Worm (Caenorhabditis elegans): ENCODE data around the gene nhr-76.

nhr-76 gene

DNA sequence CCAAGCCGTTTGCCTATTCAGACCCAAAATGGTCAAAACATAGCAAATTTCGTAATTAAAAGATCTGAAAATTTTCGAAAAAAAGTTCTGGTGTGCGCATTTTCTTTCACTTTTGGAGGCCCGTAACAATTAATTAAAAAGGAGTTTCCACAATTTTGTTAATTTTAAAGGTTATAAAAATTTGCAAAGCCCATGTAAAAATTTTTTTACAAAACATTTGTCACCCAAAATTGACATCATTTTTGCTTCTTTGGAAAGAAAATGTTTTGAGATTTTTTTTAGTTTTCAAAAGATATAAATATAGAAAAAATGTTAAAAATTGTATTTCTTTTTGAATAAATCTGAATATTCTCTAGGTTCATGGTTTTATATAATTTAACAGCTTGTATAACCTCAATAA lies 39.7 kb downstream of the nhr-76 start, which contains the start of gene K11H12.6:
Gene K11H12.6, plus strand, starts transcription at position 301 of the 400 bp plus-strand sequence.
- TF ChIP-seq Y53G8AR.9 (GFP tag; conservative IDR thresholded peaks at IDR 0.05): no peak
- TF ChIP-seq mel-28 (tag; optimal IDR thresholded peaks at IDR 0.05; ENCODE audit: borderline replicate concordance): no peak
- TF ChIP-seq fkh-3 (tag; optimal IDR thresholded peaks at IDR 0.05): no peak
- no peak for TF ChIP-seq egl-18 (GFP tag; IDR thresholded peaks at IDR 0.05)
- TF ChIP-seq hlh-26 (GFP tag; conservative IDR thresholded peaks at IDR 0.05): no peak

DNA sequence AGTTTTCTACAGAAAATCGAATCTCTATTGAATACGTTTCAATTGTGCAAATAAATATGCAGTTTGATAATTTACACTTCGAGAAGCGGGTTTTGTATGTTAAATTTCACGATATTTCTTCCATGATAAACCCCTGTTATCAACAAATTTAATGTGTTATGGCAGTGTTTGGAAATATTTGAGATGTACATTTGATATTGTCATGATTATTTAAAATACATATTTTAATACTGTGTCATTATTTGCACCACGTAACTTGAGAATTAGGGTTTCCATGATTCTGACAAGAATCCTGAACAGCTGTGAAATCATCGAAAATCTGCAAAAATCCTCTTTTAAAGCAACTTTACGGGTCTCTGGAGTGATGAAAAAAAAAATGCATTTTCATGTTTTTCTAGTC lies 43.1 kb downstream of the nhr-76 start, which contains the start of gene K11H12.11:
Gene K11H12.11, minus strand, starts transcription at position 101 of the 400 bp plus-strand sequence.
- TF ChIP-seq madf-8 (GFP tag; conservative IDR thresholded peaks at IDR 0.05): no peak
- TF ChIP-seq F23B12.7 (tag; optimal IDR thresholded peaks at IDR 0.05; ENCODE audit: insufficient read depth): no peak
- TF ChIP-seq F22D6.2 (tag; optimal IDR thresholded peaks at IDR 0.05): no peak

DNA sequence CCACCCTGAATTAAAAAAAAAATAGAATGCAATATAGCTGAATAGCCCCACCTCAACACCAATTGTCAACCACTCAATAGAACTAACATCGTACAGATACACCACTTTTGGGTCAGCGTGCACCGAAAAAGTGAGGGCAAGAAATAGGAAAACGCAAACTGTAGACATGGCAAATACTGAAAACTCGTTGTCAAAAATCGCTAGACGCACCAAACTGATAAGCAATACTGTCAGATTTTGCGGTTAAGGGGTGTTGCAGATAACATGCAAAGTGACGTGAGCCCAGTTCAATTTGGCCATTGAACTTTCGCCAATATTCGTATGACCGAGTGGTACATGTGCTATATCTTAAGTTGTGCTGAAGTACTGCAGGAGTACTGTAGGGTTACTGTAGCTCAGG lies 46.0 kb downstream of the nhr-76 start, which contains the start of gene K11H12.3:
Gene K11H12.3, minus strand, starts transcription at position 168 of the 400 bp plus-strand sequence.
- TF ChIP-seq aptf-3 (GFP tag; IDR thresholded peaks at IDR 0.05) (no peak), ceh-91 (GFP tag; IDR thresholded peaks at IDR 0.05) (no peak), F49E8.2 (tag; optimal IDR thresholded peaks at IDR 0.05; ENCODE audit: insufficient read depth) (no peak), gei-17 (GFP tag; optimal IDR thresholded peaks at IDR 0.05) (no peak), dox-1 (GFP tag; IDR thresholded peaks at IDR 0.05) (peak; percentile 70), rec-8 (tag; optimal IDR thresholded peaks at IDR 0.05) (no peak), nhr-80 (tag; optimal IDR thresholded peaks at IDR 0.05) (peak; percentile 90), madf-6 (GFP tag; IDR thresholded peaks at IDR 0.05) (no peak), C06A6.2 (GFP tag; conservative IDR thresholded peaks at IDR 0.05) (no peak), rcor-1 (GFP tag; IDR thresholded peaks at IDR 0.05) (no peak), ets-4 (GFP tag; optimal IDR thresholded peaks at IDR 0.05) (peak; percentile 70)

DNA sequence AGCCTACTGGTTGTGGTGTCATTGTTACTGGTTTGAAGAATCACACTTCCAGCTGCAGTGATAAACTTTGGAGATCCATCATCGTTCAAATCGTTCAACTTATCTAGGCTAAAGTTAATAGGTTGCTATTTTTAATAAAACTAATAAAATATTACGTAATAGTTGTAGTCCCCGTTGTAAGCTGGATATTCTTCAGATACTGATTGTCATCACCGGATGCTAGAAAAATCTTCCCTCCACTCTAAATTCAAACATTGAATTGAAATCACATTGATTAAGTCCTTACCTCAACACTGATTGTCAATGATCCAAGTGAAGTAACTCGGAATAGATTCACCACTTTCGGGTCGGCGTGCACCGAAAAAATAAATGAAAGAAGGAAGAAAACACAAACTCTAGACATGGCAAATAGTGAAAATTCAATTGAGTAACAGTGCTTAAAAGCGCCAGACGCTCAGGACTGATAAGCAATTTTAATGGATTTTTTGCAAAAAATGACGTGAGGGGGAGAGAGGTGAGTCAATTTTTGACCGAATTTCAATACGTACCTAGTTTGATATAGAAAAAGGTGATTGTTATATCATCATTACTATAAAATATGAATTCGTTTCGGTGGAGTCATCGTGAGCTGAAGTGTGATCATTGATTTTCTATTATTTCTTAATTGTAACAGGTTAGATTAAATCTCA lies 48.3 kb downstream of the nhr-76 start, which contains the start of the genes K11H12.4 and K11H12.10:
Gene K11H12.4, minus strand, starts transcription at position 413 of the 689 bp plus-strand sequence.
Gene K11H12.10, plus strand, starts transcription at position 605 of the 689 bp plus-strand sequence.
- no peak for TF ChIP-seq snpc-1.1 (tag; optimal IDR thresholded peaks at IDR 0.05; ENCODE audit: insufficient read depth)
- TF ChIP-seq unc-62 (GFP tag; optimal IDR thresholded peaks at IDR 0.05): no peak
- no peak for TF ChIP-seq xnd-1 (tag; optimal IDR thresholded peaks at IDR 0.05)
- TF ChIP-seq nhr-80 (tag; optimal IDR thresholded peaks at IDR 0.05): peak; percentile 57
- 0 out of 2 replicates have a peak, but pooled peaks have one; percentile 16 for TF ChIP-seq dox-1 (GFP tag; IDR thresholded peaks at IDR 0.05)
- no peak for TF ChIP-seq rec-8 (tag; optimal IDR thresholded peaks at IDR 0.05)
- TF ChIP-seq tlf-1 (GFP tag; optimal IDR thresholded peaks at IDR 0.05): no peak
- TF ChIP-seq nhr-27 (tag; optimal IDR thresholded peaks at IDR 0.05): no peak
- TF ChIP-seq C06A6.2 (GFP tag; conservative IDR thresholded peaks at IDR 0.05): no peak
- TF ChIP-seq nfyb-1 (GFP tag; IDR thresholded peaks at IDR 0.05): no peak
- no peak for TF ChIP-seq madf-10 (tag; optimal IDR thresholded peaks at IDR 0.05)
- TF ChIP-seq ets-4 (GFP tag; optimal IDR thresholded peaks at IDR 0.05): no peak
- TF ChIP-seq die-1 (tag; optimal IDR thresholded peaks at IDR 0.05): no peak
- no peak for TF ChIP-seq F55B11.4 (tag; optimal IDR thresholded peaks at IDR 0.05; ENCODE audit: borderline replicate concordance, insufficient read depth)
- no peak for TF ChIP-seq sdz-38 (tag; optimal IDR thresholded peaks at IDR 0.05)

DNA sequence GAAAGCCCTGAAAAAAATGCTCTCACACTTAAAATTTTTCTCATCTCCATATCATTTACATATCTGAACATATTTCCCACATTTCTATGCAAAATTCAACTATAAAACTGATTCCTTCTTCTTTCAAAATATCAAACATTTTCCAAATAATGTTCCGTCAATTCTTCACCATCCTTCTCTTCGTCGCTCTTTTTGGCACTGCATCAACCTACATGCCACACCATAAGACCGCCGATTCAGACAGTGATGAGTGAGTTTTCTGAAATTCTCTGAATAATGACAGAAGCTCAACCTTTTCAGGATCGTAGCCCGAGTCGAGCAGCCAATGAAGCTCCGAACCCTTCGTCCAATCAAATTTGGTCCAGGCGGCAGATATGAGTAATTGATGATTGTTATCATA lies 48.9 kb downstream of the nhr-76 start, which contains the start of gene K11H12.5:
Gene K11H12.5, plus strand, starts transcription at position 301 of the 400 bp plus-strand sequence.
- TF ChIP-seq lin-54 (GFP tag; optimal IDR thresholded peaks at IDR 0.05) (no peak), ceh-58 (GFP tag; IDR thresholded peaks at IDR 0.05) (no peak), ceh-40 (GFP tag; IDR thresholded peaks at IDR 0.05) (no peak), nhr-179 (tag; optimal IDR thresholded peaks at IDR 0.05) (no peak), attf-6 (GFP tag; IDR thresholded peaks at IDR 0.05) (no peak)
